Fruit fly (Drosophila melanogaster): ENCODE results near the gene CG1677.

Gene CG1677

dm6 chrX:7342998-7343397, 62.6 kb downstream of the CG1677 start (continued):
- TF ChIP-seq Ptx1 (GFP tag; IDR thresholded peaks at IDR 0.05), result 0 out of 2 replicates have a peak, but pooled peaks have one; percentile 17
- TF ChIP-seq Pdp1 (GFP tag; optimal IDR thresholded peaks at IDR 0.05), result peak in 1 of 2 experiments; percentile 30
- TF ChIP-seq pan (optimal IDR thresholded peaks at IDR 0.05), result no peak
- no peak for TF ChIP-seq pan (GFP tag; optimal IDR thresholded peaks at IDR 0.05 in 1 of 2, IDR thresholded peaks at IDR 0.05 in 1 of 2)
- no peak for TF ChIP-seq Eip74EF (GFP tag; optimal IDR thresholded peaks at IDR 0.05)
- no peak for TF ChIP-seq CG7786 (GFP tag; optimal IDR thresholded peaks at IDR 0.05)
- no peak for TF ChIP-seq CG13123 (GFP tag; optimal IDR thresholded peaks at IDR 0.05)
- no peak for TF ChIP-seq CG34224 (GFP tag; IDR thresholded peaks at IDR 0.05; ENCODE audit: partially characterized antibody)
- TF ChIP-seq Aef1 (GFP tag; IDR thresholded peaks at IDR 0.05), result no peak
- no peak for TF ChIP-seq CG8281 (tag; optimal IDR thresholded peaks at IDR 0.05)
- no peak for TF ChIP-seq CG14710 (tag; optimal IDR thresholded peaks at IDR 0.05)
- TF ChIP-seq CG1603 (tag; optimal IDR thresholded peaks at IDR 0.05), result peak; percentile 9
- TF ChIP-seq chinmo (GFP tag; IDR thresholded peaks at IDR 0.05; ENCODE audit: partially characterized antibody), result no peak
- no peak for TF ChIP-seq CG6791 (GFP tag; IDR thresholded peaks at IDR 0.05; ENCODE audit: partially characterized antibody)
- TF ChIP-seq Side (GFP tag; optimal IDR thresholded peaks at IDR 0.05), result no peak
- TF ChIP-seq D19A (tag; optimal IDR thresholded peaks at IDR 0.05), result peak; percentile 65
- no peak for TF ChIP-seq cwo (GFP tag; optimal IDR thresholded peaks at IDR 0.05)
- TF ChIP-seq CG32532 (GFP tag; IDR thresholded peaks at IDR 0.05), result peak; percentile 22; the same call in 1 of the 2 replicates
- no peak for TF ChIP-seq CG11723 (GFP tag; optimal IDR thresholded peaks at IDR 0.05)
- TF ChIP-seq CG11085 (GFP tag; IDR thresholded peaks at IDR 0.05), result no peak
- TF ChIP-seq CG10209 (GFP tag; optimal IDR thresholded peaks at IDR 0.05), result no peak
- TF ChIP-seq so (GFP tag; IDR thresholded peaks at IDR 0.05), result no peak
- TF ChIP-seq CG8290 (GFP tag; optimal IDR thresholded peaks at IDR 0.05), result no peak
- TF ChIP-seq CG8290 (tag; optimal IDR thresholded peaks at IDR 0.05), result no peak
- TF ChIP-seq HmgD (GFP tag; optimal IDR thresholded peaks at IDR 0.05), result no peak
- TF ChIP-seq Hr51 (GFP tag; optimal IDR thresholded peaks at IDR 0.05), result peak in 1 of 2 experiments; percentile 5
- TF ChIP-seq CG15073 (GFP tag; optimal IDR thresholded peaks at IDR 0.05), result no peak
- TF ChIP-seq CG9932 (GFP tag; IDR thresholded peaks at IDR 0.05), result no peak
- no peak for TF ChIP-seq CG15479 (GFP tag; optimal IDR thresholded peaks at IDR 0.05)
- no peak for TF ChIP-seq Stat92E (GFP tag; optimal IDR thresholded peaks at IDR 0.05)
- peak; percentile 57 for TF ChIP-seq Med (GFP tag)
- no peak for TF ChIP-seq kah (GFP tag; optimal IDR thresholded peaks at IDR 0.05)
- no peak for TF ChIP-seq unpg (GFP tag; optimal IDR thresholded peaks at IDR 0.05)
- TF ChIP-seq Ets65A (GFP tag), result no peak
- TF ChIP-seq CG13424 (tag; optimal IDR thresholded peaks at IDR 0.05), result no peak
- no peak for TF ChIP-seq ap (GFP tag; IDR thresholded peaks at IDR 0.05)
- no peak for TF ChIP-seq ATbp (GFP tag; optimal IDR thresholded peaks at IDR 0.05)
- TF ChIP-seq lov (optimal IDR thresholded peaks at IDR 0.05), result no peak
- TF ChIP-seq lov (GFP tag; IDR thresholded peaks at IDR 0.05), result no peak
- no peak for TF ChIP-seq bsh (GFP tag; optimal IDR thresholded peaks at IDR 0.05)
- no peak for TF ChIP-seq nmo (GFP tag; optimal IDR thresholded peaks at IDR 0.05)
- no peak for TF ChIP-seq CG9437 (GFP tag; optimal IDR thresholded peaks at IDR 0.05)
- no peak for TF ChIP-seq bab2 (GFP tag; optimal IDR thresholded peaks at IDR 0.05)
- TF ChIP-seq pros (GFP tag; optimal IDR thresholded peaks at IDR 0.05), result no peak
- no peak for TF ChIP-seq CG7928 (GFP tag; optimal IDR thresholded peaks at IDR 0.05)
- TF ChIP-seq Mad (GFP tag; optimal IDR thresholded peaks at IDR 0.05), result no peak
- TF ChIP-seq zf30C (GFP tag; optimal IDR thresholded peaks at IDR 0.05), result no peak
- TF ChIP-seq HLH54F (GFP tag; optimal IDR thresholded peaks at IDR 0.05), result no peak
- no peak for TF ChIP-seq lbe (GFP tag; optimal IDR thresholded peaks at IDR 0.05)
- TF ChIP-seq CG8478 (optimal IDR thresholded peaks at IDR 0.05), result no peak
- no peak for TF ChIP-seq repo (GFP tag; optimal IDR thresholded peaks at IDR 0.05)

All from whole organism, embryonic.